Worm (Caenorhabditis elegans) whole organism, mixed stage, embryonic: ENCODE results near the gene txt-5.

Source experiments
- nhr-237 ChIP-seq: fragments of 150-350 bp; optimal IDR thresholded peaks from 2 replicates; lab custom pipeline; 2014; ENCODE audit warnings: missing biosample characterization, missing genetic modification characterization
- nhr-28 ChIP-seq: fragments of 150-350 bp; optimal IDR thresholded peaks from 2 replicates; lab custom pipeline; 2014; ENCODE audit warnings: missing biosample characterization, missing genetic modification characterization
- pha-4 ChIP-seq: fragments of 150-350 bp; optimal IDR thresholded peaks from 2 replicates; lab custom pipeline; 2018; ENCODE audit warnings: missing biosample characterization, missing genetic modification reagents, missing genetic modification characterization

- no peak for TF ChIP-seq nhr-237 (tag; lab: Kevin White, UChicago)
- no peak for TF ChIP-seq pha-4
- no peak for TF ChIP-seq nhr-28 (tag; lab: Kevin White, UChicago)
Measured at ce11 chrV:7853900-7854299, 17.0 kb upstream of the txt-5 start.
